Worm (Caenorhabditis elegans): ENCODE results near the gene ctsa-2.

- TF ChIP-seq sptf-1 (tag; optimal IDR thresholded peaks at IDR 0.05) = no peak
- no peak for TF ChIP-seq nhr-76 (tag; optimal IDR thresholded peaks at IDR 0.05)
- no peak for TF ChIP-seq unc-62 (GFP tag; optimal IDR thresholded peaks at IDR 0.05)
- no peak for TF ChIP-seq unc-39 (tag; optimal IDR thresholded peaks at IDR 0.05)
- TF ChIP-seq lin-13 (tag; optimal IDR thresholded peaks at IDR 0.05) = no peak
- no peak for TF ChIP-seq lsy-2 (tag; optimal IDR thresholded peaks at IDR 0.05)
- TF ChIP-seq snpc-4 (tag; optimal IDR thresholded peaks at IDR 0.05) = no peak
- TF ChIP-seq ceh-83 (GFP tag; optimal IDR thresholded peaks at IDR 0.05) = no peak
- TF ChIP-seq nhr-237 (tag; optimal IDR thresholded peaks at IDR 0.05) = no peak
- no peak for TF ChIP-seq elt-3 (tag; optimal IDR thresholded peaks at IDR 0.05)
- TF ChIP-seq pha-4 (tag; optimal IDR thresholded peaks at IDR 0.05) = no peak
- no peak for TF ChIP-seq tbx-8 (GFP tag; optimal IDR thresholded peaks at IDR 0.05)
- no peak for TF ChIP-seq elt-1 (tag; optimal IDR thresholded peaks at IDR 0.05; ENCODE audit: borderline replicate concordance, insufficient read depth)
These were observed 7.1 kb upstream of the ctsa-2 start, which contains the start of gene K10C2.8 for ce11 chrX:6437545-6437944.

Data from whole organism, mixed stage, embryonic.